Fruit fly (Drosophila melanogaster): ENCODE results near the gene ogre.

The ogre gene

dm6 chrX:6981470-6981952 lies 9.6 kb downstream of the ogre start (continued):
- TF ChIP-seq achi (GFP tag; optimal IDR thresholded peaks at IDR 0.05) (peak; percentile 57), Sox102F (GFP tag; optimal IDR thresholded peaks at IDR 0.05) (peak; percentile 35), Sox14 (GFP tag; optimal IDR thresholded peaks at IDR 0.05) (peak; percentile 39), topi (GFP tag; optimal IDR thresholded peaks at IDR 0.05) (peak; percentile 44), Hr39 (GFP tag; optimal IDR thresholded peaks at IDR 0.05) (peak; percentile 26), Ets96B (tag; optimal IDR thresholded peaks at IDR 0.05) (no peak), Met (GFP tag; optimal IDR thresholded peaks at IDR 0.05) (peak; percentile 32), CG11762 (GFP tag; optimal IDR thresholded peaks at IDR 0.05; ENCODE audit: insufficient read depth) (no peak), CG3919 (GFP tag; optimal IDR thresholded peaks at IDR 0.05) (peak; percentile 17), CG34406 (GFP tag; optimal IDR thresholded peaks at IDR 0.05) (peak; percentile 10), CG6792 (GFP tag; optimal IDR thresholded peaks at IDR 0.05) (no peak), CG6276 (GFP tag; optimal IDR thresholded peaks at IDR 0.05) (peak; percentile 16), OdsH (GFP tag; optimal IDR thresholded peaks at IDR 0.05) (peak; percentile 41), CG7368 (GFP tag; optimal IDR thresholded peaks at IDR 0.05) (no peak), Hr4 (GFP tag; optimal IDR thresholded peaks at IDR 0.05) (peak; percentile 53), net (GFP tag; optimal IDR thresholded peaks at IDR 0.05) (peak; percentile 26), CG8319 (GFP tag; optimal IDR thresholded peaks at IDR 0.05) (no peak), fkh (GFP tag; optimal IDR thresholded peaks at IDR 0.05) (no peak), CG6808 (GFP tag; optimal IDR thresholded peaks at IDR 0.05) (peak; percentile 22), Eip78C (GFP tag) (peak; percentile 71), spab (GFP tag; optimal IDR thresholded peaks at IDR 0.05) (peak; percentile 15), fd59A (GFP tag; optimal IDR thresholded peaks at IDR 0.05) (no peak)

- TF ChIP-seq Sox15 (GFP tag; optimal IDR thresholded peaks at IDR 0.05) (no peak), Lpt (GFP tag; optimal IDR thresholded peaks at IDR 0.05) (no peak), svp (GFP tag) (no peak), CG1621 (tag; optimal IDR thresholded peaks at IDR 0.05) (no peak)
Measured at dm6 chrX:6976911-6977310, 14.2 kb downstream of the ogre start.

DNA sequence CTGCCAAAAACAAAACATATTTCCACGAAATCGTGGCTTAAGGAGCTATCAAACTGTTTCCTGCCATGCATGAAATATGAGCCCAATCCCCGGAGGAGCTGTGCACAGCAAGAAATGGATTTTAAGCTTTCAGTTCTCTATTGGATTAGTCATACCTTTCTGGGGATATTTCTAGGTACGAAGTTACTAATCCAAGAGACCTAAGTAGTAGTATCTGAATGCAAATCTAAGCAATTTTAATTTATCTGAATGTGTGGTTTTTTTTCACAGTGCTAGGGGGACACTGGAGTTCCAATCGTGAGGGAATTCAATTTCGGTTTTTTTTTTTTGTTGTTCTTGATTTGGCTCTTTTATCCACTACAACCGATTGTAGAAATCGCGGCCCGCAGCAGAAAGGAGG lies 14.8 kb downstream of the ogre start:
- peak; percentile 47 for TF ChIP-seq Met (GFP tag; optimal IDR thresholded peaks at IDR 0.05)
- peak; percentile 37 for TF ChIP-seq CG10669 (GFP tag; optimal IDR thresholded peaks at IDR 0.05)
- no peak for TF ChIP-seq Ets21C (GFP tag; optimal IDR thresholded peaks at IDR 0.05)
- TF ChIP-seq OdsH (GFP tag; optimal IDR thresholded peaks at IDR 0.05) = peak; percentile 47
- TF ChIP-seq CG1621 (tag; optimal IDR thresholded peaks at IDR 0.05) = peak; percentile 20
- TF ChIP-seq ss (GFP tag; optimal IDR thresholded peaks at IDR 0.05) = peak in 1 of 2 experiments; percentile 52
- TF ChIP-seq CG15336 (GFP tag; IDR thresholded peaks at IDR 0.05) = peak; percentile 41; the same call in 1 of the 2 replicates
- peak; percentile 13 for TF ChIP-seq net (GFP tag; optimal IDR thresholded peaks at IDR 0.05)
- peak; percentile 28 for TF ChIP-seq CG10631 (GFP tag; optimal IDR thresholded peaks at IDR 0.05)
- TF ChIP-seq vri (GFP tag; optimal IDR thresholded peaks at IDR 0.05) = peak; percentile 12
- peak; percentile 3 for TF ChIP-seq achi (GFP tag; optimal IDR thresholded peaks at IDR 0.05)
- TF ChIP-seq cyc (GFP tag; optimal IDR thresholded peaks at IDR 0.05) = peak; percentile 2
- peak; percentile 76 for TF ChIP-seq svp (GFP tag)
- TF ChIP-seq CG8319 (GFP tag; optimal IDR thresholded peaks at IDR 0.05) = no peak
- TF ChIP-seq CG9139 (GFP tag; optimal IDR thresholded peaks at IDR 0.05) = no peak
- TF ChIP-seq CG11762 (GFP tag; optimal IDR thresholded peaks at IDR 0.05; ENCODE audit: insufficient read depth) = no peak
- TF ChIP-seq Blimp-1 (GFP tag; optimal IDR thresholded peaks at IDR 0.05) = no peak
- TF ChIP-seq CG6792 (GFP tag; optimal IDR thresholded peaks at IDR 0.05) = peak; percentile 24
- TF ChIP-seq Sox102F (GFP tag; optimal IDR thresholded peaks at IDR 0.05) = no peak
- TF ChIP-seq CG8119 (GFP tag; IDR thresholded peaks at IDR 0.05) = 0 out of 3 replicates have a peak, but pooled peaks have one; percentile 28
- TF ChIP-seq CG31627 (GFP tag; optimal IDR thresholded peaks at IDR 0.05) = peak; percentile 28
- TF ChIP-seq CG6854 (GFP tag; optimal IDR thresholded peaks at IDR 0.05) = no peak
- peak; percentile 13 for TF ChIP-seq fd59A (GFP tag; optimal IDR thresholded peaks at IDR 0.05)
- TF ChIP-seq Hr4 (GFP tag; optimal IDR thresholded peaks at IDR 0.05) = peak; percentile 18
- TF ChIP-seq Hr38 (GFP tag; optimal IDR thresholded peaks at IDR 0.05) = no peak
- no peak for TF ChIP-seq fd85E (GFP tag; optimal IDR thresholded peaks at IDR 0.05)
- TF ChIP-seq pdm3 (GFP tag; optimal IDR thresholded peaks at IDR 0.05) = peak; percentile 27
- peak; percentile 36 for TF ChIP-seq topi (GFP tag; optimal IDR thresholded peaks at IDR 0.05)
- peak; percentile 49 for TF ChIP-seq CG3919 (GFP tag; optimal IDR thresholded peaks at IDR 0.05)
- TF ChIP-seq eg (GFP tag; IDR thresholded peaks at IDR 0.05) = peak; percentile 28; the same call in 1 of the 3 replicates
- no peak for TF ChIP-seq CG16779 (tag; optimal IDR thresholded peaks at IDR 0.05)
- no peak for TF ChIP-seq salr (GFP tag; optimal IDR thresholded peaks at IDR 0.05)
- peak; percentile 24 for TF ChIP-seq CG6808 (GFP tag; optimal IDR thresholded peaks at IDR 0.05)
- peak; percentile 50 for TF ChIP-seq esn (GFP tag; optimal IDR thresholded peaks at IDR 0.05)
- TF ChIP-seq Eip75B (GFP tag; optimal IDR thresholded peaks at IDR 0.05) = peak; percentile 21
